Worm (Caenorhabditis elegans): ENCODE data around the gene med-1.

med-1 gene

ce11 chrX:12461557-12461956, 31.1 kb downstream of the med-1 start, which contains the start of gene odr-7:
TSS of gene odr-7 (minus strand) at chrX:12461657.
- no peak for TF ChIP-seq aly-1 (tag; optimal IDR thresholded peaks at IDR 0.05)
- no peak for TF ChIP-seq ceh-13 (GFP tag; optimal IDR thresholded peaks at IDR 0.05)
- no peak for TF ChIP-seq sea-1 (GFP tag; conservative IDR thresholded peaks at IDR 0.05)
- TF ChIP-seq tbx-37 (GFP tag; conservative IDR thresholded peaks at IDR 0.05): no peak
- TF ChIP-seq F13C5.2 (tag; optimal IDR thresholded peaks at IDR 0.05): no peak
- TF ChIP-seq ama-1 (optimal IDR thresholded peaks at IDR 0.05): no peak
- no peak for TF ChIP-seq hmg-4 (GFP tag; optimal IDR thresholded peaks at IDR 0.05)
- TF ChIP-seq scrt-1 (GFP tag; IDR thresholded peaks at IDR 0.05): no peak
- TF ChIP-seq hmbx-1 (tag; optimal IDR thresholded peaks at IDR 0.05): no peak
- no peak for TF ChIP-seq hnd-1 (tag; optimal IDR thresholded peaks at IDR 0.05)
- no peak for TF ChIP-seq flt-1 (GFP tag; IDR thresholded peaks at IDR 0.05)
- TF ChIP-seq ceh-36 (tag; optimal IDR thresholded peaks at IDR 0.05): no peak
- TF ChIP-seq B0310.2 (tag; optimal IDR thresholded peaks at IDR 0.05): no peak
- no peak for TF ChIP-seq tra-4 (tag; optimal IDR thresholded peaks at IDR 0.05)
- no peak for TF ChIP-seq ets-7 (tag; optimal IDR thresholded peaks at IDR 0.05)
- TF ChIP-seq pes-1 (GFP tag; IDR thresholded peaks at IDR 0.05): no peak
- no peak for TF ChIP-seq tbx-11 (GFP tag; IDR thresholded peaks at IDR 0.05)

- TF ChIP-seq ama-1 (optimal IDR thresholded peaks at IDR 0.05): no peak
- no peak for TF ChIP-seq hmbx-1 (tag; optimal IDR thresholded peaks at IDR 0.05)
- TF ChIP-seq ets-7 (tag; optimal IDR thresholded peaks at IDR 0.05): no peak
- no peak for TF ChIP-seq sea-1 (GFP tag; conservative IDR thresholded peaks at IDR 0.05)
- TF ChIP-seq aly-1 (tag; optimal IDR thresholded peaks at IDR 0.05): no peak
- TF ChIP-seq pes-1 (GFP tag; IDR thresholded peaks at IDR 0.05): no peak
- TF ChIP-seq tbx-37 (GFP tag; conservative IDR thresholded peaks at IDR 0.05): no peak
- TF ChIP-seq B0310.2 (tag; optimal IDR thresholded peaks at IDR 0.05): no peak
- TF ChIP-seq ceh-36 (tag; optimal IDR thresholded peaks at IDR 0.05): no peak
- TF ChIP-seq flt-1 (GFP tag; IDR thresholded peaks at IDR 0.05): no peak
- no peak for TF ChIP-seq tra-4 (tag; optimal IDR thresholded peaks at IDR 0.05)
- no peak for TF ChIP-seq F13C5.2 (tag; optimal IDR thresholded peaks at IDR 0.05)
- no peak for TF ChIP-seq tbx-11 (GFP tag; IDR thresholded peaks at IDR 0.05)
- TF ChIP-seq hmg-4 (GFP tag; optimal IDR thresholded peaks at IDR 0.05): no peak
- no peak for TF ChIP-seq hnd-1 (tag; optimal IDR thresholded peaks at IDR 0.05)
- TF ChIP-seq ceh-13 (GFP tag; optimal IDR thresholded peaks at IDR 0.05): no peak
Measured at ce11 chrX:12463504-12463903, 33.1 kb downstream of the med-1 start, which contains the start of gene T18D3.5. TSS of gene T18D3.5 (plus strand) at chrX:12463804.

- TF ChIP-seq hmg-4 (GFP tag; optimal IDR thresholded peaks at IDR 0.05) (no peak), ceh-13 (GFP tag; optimal IDR thresholded peaks at IDR 0.05) (no peak), ets-7 (tag; optimal IDR thresholded peaks at IDR 0.05) (no peak), tra-4 (tag; optimal IDR thresholded peaks at IDR 0.05) (no peak)
Measured at ce11 chrX:12466769-12467168, 36.4 kb downstream of the med-1 start, which contains the start of gene cdf-2. TSS of gene cdf-2 (minus strand) at chrX:12466917.

- TF ChIP-seq flt-1 (GFP tag; IDR thresholded peaks at IDR 0.05): no peak
- no peak for TF ChIP-seq ceh-13 (GFP tag; optimal IDR thresholded peaks at IDR 0.05)
- no peak for TF ChIP-seq aly-1 (tag; optimal IDR thresholded peaks at IDR 0.05)
- no peak for TF ChIP-seq ets-7 (tag; optimal IDR thresholded peaks at IDR 0.05)
- TF ChIP-seq scrt-1 (GFP tag; IDR thresholded peaks at IDR 0.05): no peak
- TF ChIP-seq hmg-4 (GFP tag; optimal IDR thresholded peaks at IDR 0.05): no peak
- no peak for TF ChIP-seq B0310.2 (tag; optimal IDR thresholded peaks at IDR 0.05)
- TF ChIP-seq F13C5.2 (tag; optimal IDR thresholded peaks at IDR 0.05): no peak
- TF ChIP-seq tbx-11 (GFP tag; IDR thresholded peaks at IDR 0.05): no peak
- no peak for TF ChIP-seq tbx-37 (GFP tag; conservative IDR thresholded peaks at IDR 0.05)
- TF ChIP-seq hnd-1 (tag; optimal IDR thresholded peaks at IDR 0.05): no peak
Measured at ce11 chrX:12467660-12468111, 37.3 kb downstream of the med-1 start, which contains the start of gene myo-2. TSS of gene myo-2 (plus strand) at chrX:12468061.

- no peak for TF ChIP-seq tra-4 (tag; optimal IDR thresholded peaks at IDR 0.05)
- no peak for TF ChIP-seq aly-1 (tag; optimal IDR thresholded peaks at IDR 0.05)
- no peak for TF ChIP-seq ets-7 (tag; optimal IDR thresholded peaks at IDR 0.05)
- TF ChIP-seq scrt-1 (GFP tag; IDR thresholded peaks at IDR 0.05): no peak
- TF ChIP-seq hmg-4 (GFP tag; optimal IDR thresholded peaks at IDR 0.05): no peak
- no peak for TF ChIP-seq tbx-11 (GFP tag; IDR thresholded peaks at IDR 0.05)
Measured at ce11 chrX:12469846-12470245, 39.4 kb downstream of the med-1 start.

ce11 chrX:12472232-12472631, 41.8 kb downstream of the med-1 start:
- TF ChIP-seq B0310.2 (tag; optimal IDR thresholded peaks at IDR 0.05): no peak
- no peak for TF ChIP-seq tbx-11 (GFP tag; IDR thresholded peaks at IDR 0.05)
- TF ChIP-seq hmg-4 (GFP tag; optimal IDR thresholded peaks at IDR 0.05): no peak
- no peak for TF ChIP-seq hmbx-1 (tag; optimal IDR thresholded peaks at IDR 0.05)
- TF ChIP-seq tbx-37 (GFP tag; conservative IDR thresholded peaks at IDR 0.05): no peak
- no peak for TF ChIP-seq pes-1 (GFP tag; IDR thresholded peaks at IDR 0.05)
- TF ChIP-seq ama-1 (optimal IDR thresholded peaks at IDR 0.05): no peak
- no peak for TF ChIP-seq flt-1 (GFP tag; IDR thresholded peaks at IDR 0.05)
- TF ChIP-seq ceh-36 (tag; optimal IDR thresholded peaks at IDR 0.05): no peak
- TF ChIP-seq F13C5.2 (tag; optimal IDR thresholded peaks at IDR 0.05): no peak
- TF ChIP-seq scrt-1 (GFP tag; IDR thresholded peaks at IDR 0.05): no peak

ce11 chrX:12476412-12476811, 46.0 kb downstream of the med-1 start:
- no peak for TF ChIP-seq hnd-1 (tag; optimal IDR thresholded peaks at IDR 0.05)
- TF ChIP-seq pes-1 (GFP tag; IDR thresholded peaks at IDR 0.05): no peak
- no peak for TF ChIP-seq tra-4 (tag; optimal IDR thresholded peaks at IDR 0.05)
- no peak for TF ChIP-seq tbx-11 (GFP tag; IDR thresholded peaks at IDR 0.05)
- no peak for TF ChIP-seq hmg-4 (GFP tag; optimal IDR thresholded peaks at IDR 0.05)
- TF ChIP-seq aly-1 (tag; optimal IDR thresholded peaks at IDR 0.05): no peak
- TF ChIP-seq F13C5.2 (tag; optimal IDR thresholded peaks at IDR 0.05): no peak
- TF ChIP-seq ama-1 (optimal IDR thresholded peaks at IDR 0.05): no peak
- TF ChIP-seq scrt-1 (GFP tag; IDR thresholded peaks at IDR 0.05): no peak
- no peak for TF ChIP-seq sea-1 (GFP tag; conservative IDR thresholded peaks at IDR 0.05)
- no peak for TF ChIP-seq hmbx-1 (tag; optimal IDR thresholded peaks at IDR 0.05)
- no peak for TF ChIP-seq B0310.2 (tag; optimal IDR thresholded peaks at IDR 0.05)
- no peak for TF ChIP-seq ceh-36 (tag; optimal IDR thresholded peaks at IDR 0.05)
- TF ChIP-seq ets-7 (tag; optimal IDR thresholded peaks at IDR 0.05): no peak
- no peak for TF ChIP-seq ceh-13 (GFP tag; optimal IDR thresholded peaks at IDR 0.05)
- TF ChIP-seq flt-1 (GFP tag; IDR thresholded peaks at IDR 0.05): no peak
- TF ChIP-seq tbx-37 (GFP tag; conservative IDR thresholded peaks at IDR 0.05): no peak

Measured in whole organism, early embryonic.